Fruit fly (Drosophila melanogaster) whole organism, pupa: ENCODE measurements around the gene Acat1.
A peak's percentile ranks its signal among the peaks of the same experiment; 100 is the strongest.

Source experiments
- CG10348 ChIP-seq: fragments of 200-800 bp; sonication (Bioruptor generic); IDR thresholded peaks from 2 replicates; pipeline ENCODE4 v1.3.6; 2022; ENCODE audit warnings: missing biosample characterization, missing genetic modification characterization
- CG12605 ChIP-seq: fragments of 200-800 bp; sonication (Bioruptor generic); IDR thresholded peaks from 2 replicates; pipeline ENCODE4 v1.3.6; 2022; ENCODE audit warnings: missing biosample characterization, missing genetic modification characterization
- CG13204 ChIP-seq: fragments of 200-800 bp; sonication (Bioruptor generic); optimal IDR thresholded peaks from 2 replicates; lab custom pipeline; 2018; ENCODE audit warnings: missing biosample characterization, mild to moderate bottlenecking, missing genetic modification characterization, moderate library complexity
- CG14655 ChIP-seq: fragments of 200-800 bp; sonication (Bioruptor generic); optimal IDR thresholded peaks from 3 replicates; lab custom pipeline; 2017; ENCODE audit warnings: mild to moderate bottlenecking, missing biosample characterization, missing genetic modification reagents, missing genetic modification characterization
- CG15710 ChIP-seq: fragments of 200-800 bp; sonication (Bioruptor generic); optimal IDR thresholded peaks from 2 replicates; lab custom pipeline; 2018; ENCODE audit warnings: missing biosample characterization, mild to moderate bottlenecking, missing genetic modification characterization, moderate library complexity
- CG17806 ChIP-seq: fragments of 200-800 bp; sonication (Bioruptor generic); optimal IDR thresholded peaks from 2 replicates; lab custom pipeline; 2018; ENCODE audit warnings: missing biosample characterization, mild to moderate bottlenecking, missing genetic modification characterization, moderate library complexity
- CG32121 ChIP-seq: fragments of 200-800 bp; sonication (Bioruptor generic); IDR thresholded peaks from 2 replicates; pipeline ENCODE4 v1.3.6; 2022; ENCODE audit warnings: missing biosample characterization, missing genetic modification characterization
- CG34367 ChIP-seq: fragments of 200-800 bp; sonication (Bioruptor generic); optimal IDR thresholded peaks from 2 replicates; lab custom pipeline; 2018; ENCODE audit warnings: missing biosample characterization, mild to moderate bottlenecking, missing genetic modification characterization
- CG4496 ChIP-seq: fragments of 200-800 bp; sonication (Bioruptor generic); IDR thresholded peaks from 3 replicates; pipeline ENCODE4 v1.3.6; 2022; ENCODE audit warnings: missing biosample characterization, missing genetic modification characterization
- CG8159 ChIP-seq: fragments of 200-800 bp; sonication (Bioruptor generic); optimal IDR thresholded peaks from 3 replicates; lab custom pipeline; 2018; ENCODE audit warnings: missing biosample characterization, mild to moderate bottlenecking, missing genetic modification characterization, moderate library complexity
- CG8301 ChIP-seq: fragments of 200-800 bp; sonication (Bioruptor generic); optimal IDR thresholded peaks from 2 replicates; lab custom pipeline; 2018; ENCODE audit warnings: missing biosample characterization, mild to moderate bottlenecking, missing genetic modification characterization
- CG9948 ChIP-seq: fragments of 200-800 bp; sonication (Bioruptor generic); optimal IDR thresholded peaks from 2 replicates; lab custom pipeline; 2018; ENCODE audit warnings: missing biosample characterization, mild to moderate bottlenecking, missing genetic modification characterization, moderate library complexity
- D1 ChIP-seq: fragments of 200-800 bp; sonication (Bioruptor generic); optimal IDR thresholded peaks from 2 replicates; lab custom pipeline; 2018; ENCODE audit warnings: missing biosample characterization, mild to moderate bottlenecking, missing genetic modification characterization, moderate library complexity
- EcR ChIP-seq: fragments of 200-800 bp; sonication (Bioruptor generic); optimal IDR thresholded peaks from 3 replicates; lab custom pipeline; 2019; ENCODE audit warnings: missing biosample characterization, missing genetic modification characterization, mild to moderate bottlenecking, moderate library complexity, missing genetic modification reagents
- Ets98B ChIP-seq: fragments of 200-800 bp; sonication (Bioruptor generic); IDR thresholded peaks from 2 replicates; pipeline ENCODE4 v1.3.6; 2022; ENCODE audit warnings: missing biosample characterization, missing genetic modification characterization
- Pif1A ChIP-seq: fragments of 200-800 bp; sonication (Bioruptor generic); optimal IDR thresholded peaks from 3 replicates; lab custom pipeline; 2016; ENCODE audit warnings: missing biosample characterization, missing genetic modification characterization
- Pif1B ChIP-seq: fragments of 200-800 bp; sonication (Bioruptor generic); optimal IDR thresholded peaks from 3 replicates; lab custom pipeline; 2016; ENCODE audit warnings: missing biosample characterization, missing genetic modification characterization
- Snoo ChIP-seq: fragments of 200-800 bp; sonication (Bioruptor generic); optimal IDR thresholded peaks from 3 replicates; lab custom pipeline; 2017; ENCODE audit warnings: missing biosample characterization, mild to moderate bottlenecking, missing genetic modification characterization, inconsistent platforms
- fd96Ca ChIP-seq: fragments of 200-800 bp; sonication (Bioruptor generic); IDR thresholded peaks from 3 replicates; pipeline ENCODE4 v1.3.6; 2022; ENCODE audit warnings: missing biosample characterization, missing genetic modification characterization
- gl ChIP-seq: fragments of 200-800 bp; sonication (Bioruptor generic); optimal IDR thresholded peaks from 2 replicates; lab custom pipeline; 2018; ENCODE audit warnings: missing biosample characterization, mild to moderate bottlenecking, missing genetic modification characterization
- rn ChIP-seq: fragments of 200-800 bp; sonication (Bioruptor generic); IDR thresholded peaks from 2 replicates; pipeline ENCODE4 v1.3.6; 2022; ENCODE audit warnings: missing biosample characterization, missing genetic modification characterization

Gene Acat1

DNA sequence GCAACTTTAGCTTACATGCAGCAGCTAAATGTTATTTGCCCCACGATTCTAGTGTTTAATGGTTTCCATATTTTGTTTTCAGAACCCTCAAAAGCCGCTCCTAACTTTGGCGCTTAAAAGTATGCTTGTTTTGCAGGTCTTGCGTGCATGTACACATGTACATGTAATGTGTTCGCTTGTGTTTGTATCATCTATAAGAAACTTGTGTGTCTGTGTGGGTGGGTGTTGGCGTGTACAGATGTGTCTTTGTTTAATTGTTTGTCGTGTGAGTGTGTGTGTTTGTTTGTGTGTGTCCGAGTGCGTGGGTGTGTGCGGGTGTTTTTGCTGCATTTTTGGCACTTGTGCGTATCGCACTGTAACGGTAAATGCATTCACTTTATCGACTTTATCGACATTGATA lies 34.5 kb upstream of the Acat1 start:
- TF ChIP-seq CG32121 (peak; percentile 35; the same call in 1 of the 2 replicates), D1 (tag; lab: Kevin White, UChicago) (no peak), CG15710 (tag; lab: Kevin White, UChicago) (no peak), CG9948 (tag; lab: Kevin White, UChicago) (no peak)

DNA sequence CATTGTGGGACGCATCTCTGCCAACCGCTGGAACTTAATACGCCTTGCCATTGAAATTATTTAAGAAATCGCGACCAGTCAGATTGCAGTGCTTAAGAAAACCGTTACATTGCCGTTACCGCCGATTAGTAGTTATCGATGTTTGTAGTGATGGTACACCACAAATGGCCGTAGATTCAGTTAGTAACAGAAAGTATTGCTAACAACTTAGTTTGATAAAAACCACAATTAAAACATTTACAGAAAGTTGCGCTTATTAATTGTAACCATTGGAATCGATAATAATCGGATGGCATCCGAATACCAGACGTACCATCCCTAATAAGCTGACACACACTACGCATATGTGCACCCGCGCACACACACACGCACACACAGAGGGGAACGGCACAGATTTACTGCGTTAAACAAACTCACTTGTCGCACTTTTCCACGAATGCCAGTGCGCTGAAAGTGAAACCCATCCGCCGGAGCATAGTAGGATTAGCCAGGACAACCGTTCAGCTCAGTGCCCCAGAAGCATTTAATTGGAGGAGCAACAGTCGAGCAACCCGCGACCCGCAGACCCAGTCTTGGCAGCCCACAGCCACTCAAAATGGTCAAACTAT lies 31.6 kb upstream of the Acat1 start, which contains the start of the genes hdm and Ykt6:
Gene hdm (minus strand): TSS at position 51 of the 608 bp plus-strand sequence.
Gene Ykt6 (plus strand): TSS at position 329 of the 608 bp plus-strand sequence.
- TF ChIP-seq gl (tag; lab: Kevin White, UChicago) (peak; percentile 42), CG8301 (peak; percentile 50), CG14655 (no peak), CG17806 (tag; lab: Kevin White, UChicago) (peak; percentile 43), CG15710 (tag; lab: Kevin White, UChicago) (peak; percentile 62), CG8159 (tag; lab: Kevin White, UChicago) (no peak), CG4496 (GFP tag; lab: Robert Waterston, UW) (peak; percentile 81; the same call in 2 of the 3 replicates), Pif1B (GFP tag; lab: Kevin White, UChicago) (no peak), CG10348 (GFP tag; lab: Robert Waterston, UW) (no peak), CG9948 (tag; lab: Kevin White, UChicago) (peak; percentile 31), rn (GFP tag; lab: Robert Waterston, UW) (no peak), Pif1A (no peak), fd96Ca (no peak), CG32121 (peak; percentile 59), CG13204 (GFP tag; lab: Kevin White, UChicago) (no peak), Ets98B (peak; percentile 64; the same call in 1 of the 2 replicates), EcR (GFP tag; lab: Kevin White, UChicago) (peak; percentile 12), CG12605 (GFP tag; lab: Robert Waterston, UW) (no peak), CG34367 (tag; lab: Kevin White, UChicago) (peak; percentile 45), D1 (tag; lab: Kevin White, UChicago) (no peak), Snoo (tag; lab: Kevin White, UChicago) (peak; percentile 61)

DNA sequence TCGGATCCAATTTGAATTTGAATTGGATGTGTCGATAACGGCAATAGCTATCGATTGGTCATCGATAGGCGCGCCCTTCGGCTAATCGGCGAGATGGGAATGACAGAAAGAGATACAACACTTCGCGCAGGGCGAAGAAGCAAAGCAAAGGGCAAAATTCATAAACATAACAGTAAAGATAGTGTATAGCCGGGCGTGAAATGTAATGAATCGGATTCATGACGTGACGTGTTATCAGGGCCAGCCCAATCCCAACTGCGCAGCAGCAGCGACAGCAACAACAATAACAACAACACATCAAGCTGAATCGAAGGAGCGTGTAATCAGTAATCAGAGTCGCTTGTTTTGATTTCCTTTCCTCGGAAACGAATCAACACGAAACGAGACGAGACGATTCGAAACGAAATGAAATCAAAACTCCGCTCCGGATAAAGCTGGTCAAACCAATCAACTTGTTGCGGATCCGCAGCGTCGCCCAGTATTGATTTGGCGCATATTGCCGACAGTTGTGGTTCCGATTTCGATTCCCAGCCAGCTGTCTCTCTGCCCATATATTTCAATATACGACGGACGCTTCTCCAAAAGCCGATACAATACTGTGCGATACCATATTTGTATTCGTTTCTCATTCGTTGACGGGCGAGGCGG lies 23.5 kb upstream of the Acat1 start, which contains the start of gene snz:
Gene snz (plus strand): TSS at position 107 of the 648 bp plus-strand sequence.
- no peak; the same call in 1 of the 2 replicates for TF ChIP-seq Ets98B
- TF ChIP-seq rn (GFP tag; lab: Robert Waterston, UW): no peak
- no peak for TF ChIP-seq Pif1B (GFP tag; lab: Kevin White, UChicago)
- TF ChIP-seq EcR (GFP tag; lab: Kevin White, UChicago): peak; percentile 4

DNA sequence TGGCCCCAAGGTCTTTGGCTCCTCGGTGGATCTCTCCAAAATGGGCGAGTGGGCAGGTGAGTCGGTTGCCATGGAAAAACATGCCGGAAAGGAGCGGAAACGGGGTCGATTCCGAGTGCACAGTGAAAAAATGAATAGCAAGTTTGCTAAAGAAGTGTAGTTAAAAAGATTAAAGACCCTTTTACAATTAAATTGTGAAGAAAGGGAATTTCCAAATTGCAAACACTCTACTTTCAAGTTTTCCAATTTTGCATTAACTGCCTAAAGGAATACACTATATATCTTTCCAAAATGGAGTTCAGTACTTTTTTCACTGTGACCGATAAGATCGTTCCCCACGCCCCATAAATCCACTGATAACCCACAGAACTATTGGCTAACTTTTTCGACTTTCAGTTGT lies 20.9 kb upstream of the Acat1 start:
- TF ChIP-seq CG13204 (GFP tag; lab: Kevin White, UChicago): no peak
- TF ChIP-seq CG4496 (GFP tag; lab: Robert Waterston, UW): 0 out of 3 replicates have a peak, but pooled peaks have one; percentile 23

DNA sequence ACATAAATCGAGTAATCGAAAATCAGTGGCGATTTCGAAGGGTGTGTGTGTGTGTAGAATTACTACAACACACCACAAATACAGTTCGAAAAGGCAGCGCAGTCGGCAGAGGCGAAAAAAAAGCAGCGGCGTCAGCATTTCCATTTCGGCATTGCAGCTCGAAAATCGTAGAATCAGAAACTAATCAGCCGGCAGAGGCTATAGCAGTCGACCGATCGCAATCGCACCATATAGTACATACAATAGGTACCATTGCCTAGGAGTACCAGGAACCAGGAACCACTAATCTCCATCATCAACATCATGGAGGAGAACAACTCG lies 20.4 kb upstream of the Acat1 start:
- TF ChIP-seq Pif1A (no peak), Pif1B (GFP tag; lab: Kevin White, UChicago) (no peak), rn (GFP tag; lab: Robert Waterston, UW) (no peak), CG34367 (tag; lab: Kevin White, UChicago) (no peak), fd96Ca (no peak), CG9948 (tag; lab: Kevin White, UChicago) (no peak), CG8159 (tag; lab: Kevin White, UChicago) (no peak), Snoo (tag; lab: Kevin White, UChicago) (no peak), CG8301 (no peak), gl (tag; lab: Kevin White, UChicago) (no peak), EcR (GFP tag; lab: Kevin White, UChicago) (no peak), Ets98B (no peak), D1 (tag; lab: Kevin White, UChicago) (no peak), CG15710 (tag; lab: Kevin White, UChicago) (no peak), CG10348 (GFP tag; lab: Robert Waterston, UW) (no peak), CG14655 (no peak), CG12605 (GFP tag; lab: Robert Waterston, UW) (no peak), CG32121 (no peak)

DNA sequence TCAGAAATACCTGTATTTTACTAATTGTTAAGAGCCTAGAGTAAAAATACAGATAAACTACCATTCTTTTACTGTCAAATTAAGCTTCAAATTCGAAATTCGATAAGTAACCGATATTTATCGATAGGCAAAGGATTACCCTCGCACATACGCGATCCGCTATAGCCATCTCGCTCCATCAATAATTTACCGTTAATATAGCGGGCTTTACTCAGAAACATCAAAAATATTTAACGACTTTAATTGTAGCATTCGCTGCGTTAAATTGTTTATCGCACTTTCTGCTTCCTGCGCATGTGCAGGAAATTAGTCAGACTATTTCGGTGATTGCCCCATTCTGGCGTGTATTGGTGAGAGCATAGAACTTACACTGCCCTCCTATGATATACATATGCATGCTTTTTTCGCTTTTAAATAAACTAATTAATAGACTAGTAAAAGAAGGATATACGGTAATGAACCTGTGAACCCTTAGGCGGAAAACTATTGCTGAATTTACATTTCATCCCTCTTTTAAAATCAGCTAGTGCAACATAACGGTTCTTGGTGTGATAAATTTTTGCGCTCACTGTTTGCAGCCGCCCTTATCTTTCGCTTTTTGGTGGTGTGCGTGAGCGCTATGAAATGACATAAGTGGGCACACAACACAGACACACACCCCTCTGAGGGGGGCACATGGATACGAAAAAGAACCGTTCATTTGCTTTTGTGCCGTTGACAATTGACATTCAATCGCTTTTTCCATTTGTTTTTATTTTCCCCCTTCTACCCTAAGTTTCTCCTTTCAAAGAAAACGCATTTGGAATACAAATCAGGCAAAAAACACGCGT lies 19.9 kb upstream of the Acat1 start, which contains the start of the genes dpr14 and spidey:
Gene dpr14 (minus strand): TSS at position 48 of the 830 bp plus-strand sequence.
Gene spidey (plus strand): TSS at position 693 of the 830 bp plus-strand sequence.
- TF ChIP-seq gl (tag; lab: Kevin White, UChicago): peak; percentile 59
- peak; percentile 89 for TF ChIP-seq CG32121
- peak; percentile 70 for TF ChIP-seq CG9948 (tag; lab: Kevin White, UChicago)
- TF ChIP-seq EcR (GFP tag; lab: Kevin White, UChicago): peak; percentile 76
- TF ChIP-seq CG13204 (GFP tag; lab: Kevin White, UChicago): no peak
- peak; percentile 91 for TF ChIP-seq CG4496 (GFP tag; lab: Robert Waterston, UW)
- TF ChIP-seq Pif1B (GFP tag; lab: Kevin White, UChicago): peak; percentile 72
- TF ChIP-seq rn (GFP tag; lab: Robert Waterston, UW): no peak
- peak; percentile 79 for TF ChIP-seq CG8301
- TF ChIP-seq Pif1A: no peak
- peak; percentile 85 for TF ChIP-seq Ets98B
- TF ChIP-seq D1 (tag; lab: Kevin White, UChicago): no peak
- TF ChIP-seq CG34367 (tag; lab: Kevin White, UChicago): peak; percentile 75
- peak; percentile 79 for TF ChIP-seq CG15710 (tag; lab: Kevin White, UChicago)
- peak; percentile 85 for TF ChIP-seq CG14655
- peak; percentile 90 for TF ChIP-seq fd96Ca
- TF ChIP-seq CG8159 (tag; lab: Kevin White, UChicago): peak; percentile 83
- TF ChIP-seq CG10348 (GFP tag; lab: Robert Waterston, UW): 0 out of 2 replicates have a peak, but pooled peaks have one; percentile 31
- TF ChIP-seq CG12605 (GFP tag; lab: Robert Waterston, UW): peak; percentile 66
- peak; percentile 56 for TF ChIP-seq Snoo (tag; lab: Kevin White, UChicago)
- TF ChIP-seq CG17806 (tag; lab: Kevin White, UChicago): peak; percentile 74
